Worm (Caenorhabditis elegans) whole organism, young adult: Measurements from ENCODE around the gene F35F10.6.
A peak's percentile ranks its signal among the peaks of the same experiment; 100 is the strongest.

Experiments used
- B0261.1 ChIP-seq: sonication (generic microtip); optimal IDR thresholded peaks from 2 replicates; lab custom pipeline; 2016; ENCODE audit warnings: mild to moderate bottlenecking, missing genetic modification characterization, moderate library complexity, missing compliant biosample characterization
- B0336.3 ChIP-seq: fragments of 200-800 bp; sonication (Bioruptor generic); IDR thresholded peaks from 2 replicates; pipeline ENCODE4 v1.3.6; 2022; ENCODE audit warnings: missing genetic modification characterization, missing compliant biosample characterization
- C17E4.6 ChIP-seq: fragments of 200-800 bp; sonication (Bioruptor generic); IDR thresholded peaks from 2 replicates; pipeline ENCODE4 v1.3.6; 2022; ENCODE audit warnings: missing genetic modification reagents, missing genetic modification characterization, missing compliant biosample characterization
- F23B12.7 ChIP-seq: sonication (generic microtip); optimal IDR thresholded peaks from 2 replicates; lab custom pipeline; 2017; ENCODE audit warnings: missing genetic modification characterization, mild to moderate bottlenecking, missing compliant biosample characterization, antibody characterized with exemption, moderate library complexity; ENCODE audit not compliant: insufficient read depth
- F57A8.1 ChIP-seq: fragments of 200-800 bp; sonication (Bioruptor generic); optimal IDR thresholded peaks from 2 replicates; lab custom pipeline; 2018; ENCODE audit warnings: mild to moderate bottlenecking, missing genetic modification characterization, moderate library complexity, missing compliant biosample characterization
- Y56A3A.18 ChIP-seq: fragments of 200-800 bp; sonication (Bioruptor generic); IDR thresholded peaks from 2 replicates; pipeline ENCODE4 v1.3.6; 2022; ENCODE audit warnings: missing genetic modification reagents, missing genetic modification characterization, missing compliant biosample characterization
- Y79H2A.3 ChIP-seq: fragments of 200-800 bp; sonication (Bioruptor generic); conservative IDR thresholded peaks from 2 replicates; pipeline ENCODE4 v1.3.6; 2022; ENCODE audit warnings: missing genetic modification reagents, missing genetic modification characterization, missing compliant biosample characterization
- ZK185.1 ChIP-seq: sonication (generic microtip); optimal IDR thresholded peaks from 2 replicates; lab custom pipeline; 2016; ENCODE audit warnings: mild to moderate bottlenecking, missing genetic modification characterization, missing compliant biosample characterization; ENCODE audit not compliant: poor library complexity, severe bottlenecking
- aptf-2 ChIP-seq: fragments of 200-800 bp; sonication (Bioruptor generic); conservative IDR thresholded peaks from 2 replicates; pipeline ENCODE4 v1.3.6; 2022; ENCODE audit warnings: missing genetic modification reagents, missing genetic modification characterization, missing compliant biosample characterization
- athp-1 ChIP-seq: sonication (generic microtip); optimal IDR thresholded peaks from 2 replicates; lab custom pipeline; 2017; ENCODE audit warnings: mild to moderate bottlenecking, missing genetic modification characterization, missing compliant biosample characterization
- attf-6 ChIP-seq: fragments of 200-800 bp; sonication (Bioruptor generic); IDR thresholded peaks from 2 replicates; pipeline ENCODE4 v1.3.6; 2022; ENCODE audit warnings: missing genetic modification reagents, missing genetic modification characterization, missing compliant biosample characterization
- bed-1 ChIP-seq: fragments of 200-800 bp; sonication (Bioruptor generic); IDR thresholded peaks from 2 replicates; pipeline ENCODE4 v1.3.6; 2022; ENCODE audit warnings: missing genetic modification reagents, missing genetic modification characterization, missing compliant biosample characterization
- bed-2 ChIP-seq: fragments of 200-800 bp; sonication (Bioruptor generic); IDR thresholded peaks from 2 replicates; pipeline ENCODE4 v1.3.6; 2022; ENCODE audit warnings: missing genetic modification reagents, missing genetic modification characterization, missing compliant biosample characterization
- cebp-2 ChIP-seq: fragments of 200-800 bp; sonication (Bioruptor generic); IDR thresholded peaks from 2 replicates; pipeline ENCODE4 v1.3.6; 2022; ENCODE audit warnings: missing genetic modification characterization, missing compliant biosample characterization
- ceh-58 ChIP-seq: fragments of 200-800 bp; sonication (Bioruptor generic); IDR thresholded peaks from 2 replicates; pipeline ENCODE4 v1.3.6; 2022; ENCODE audit warnings: missing genetic modification characterization, missing compliant biosample characterization
- chd-7 ChIP-seq: sonication (generic microtip); optimal IDR thresholded peaks from 2 replicates; lab custom pipeline; 2016; ENCODE audit warnings: mild to moderate bottlenecking, missing genetic modification characterization, moderate library complexity, missing compliant biosample characterization
- die-1 ChIP-seq: sonication (generic microtip); optimal IDR thresholded peaks from 2 replicates; lab custom pipeline; 2016; ENCODE audit warnings: missing genotype, mild to moderate bottlenecking, missing genetic modification characterization, missing compliant biosample characterization
- egl-18 ChIP-seq: fragments of 200-800 bp; sonication (Bioruptor generic); IDR thresholded peaks from 2 replicates; pipeline ENCODE4 v1.3.6; 2022; ENCODE audit warnings: missing genetic modification reagents, missing genetic modification characterization, missing compliant biosample characterization
- egl-44 ChIP-seq: fragments of 200-800 bp; sonication (Bioruptor generic); IDR thresholded peaks from 2 replicates; pipeline ENCODE4 v1.3.6; 2022; ENCODE audit warnings: missing genetic modification reagents, missing genetic modification characterization, missing compliant biosample characterization
- hsf-1 ChIP-seq: fragments of 200-800 bp; sonication (Bioruptor generic); IDR thresholded peaks from 2 replicates; pipeline ENCODE4 v1.3.6; 2022; ENCODE audit warnings: missing genetic modification reagents, missing genetic modification characterization, missing compliant biosample characterization
- let-526 ChIP-seq: fragments of 200-800 bp; sonication (Bioruptor generic); IDR thresholded peaks from 2 replicates; pipeline ENCODE4 v1.3.6; 2022; ENCODE audit warnings: missing genetic modification reagents, missing genetic modification characterization, missing compliant biosample characterization
- lin-35 ChIP-seq, 3 experiments: fragments of 150-350 bp in 2 of 3; sonication (generic microtip) in 1 of 3; optimal IDR thresholded peaks; 2 replicates each; lab custom pipeline; 2014 to 2018; ENCODE audit warnings: missing biosample characterization in 3 of 3, missing genetic modification characterization in 3 of 3, missing genetic modification reagents in 3 of 3
- lir-1 ChIP-seq: fragments of 200-800 bp; sonication (Bioruptor generic); conservative IDR thresholded peaks from 2 replicates; pipeline ENCODE4 v1.3.6; 2022; ENCODE audit warnings: missing genetic modification reagents, missing genetic modification characterization, missing compliant biosample characterization
- lsl-1 ChIP-seq: fragments of 200-800 bp; sonication (Bioruptor generic); optimal IDR thresholded peaks from 2 replicates; lab custom pipeline; 2018; ENCODE audit warnings: mild to moderate bottlenecking, missing genetic modification characterization, moderate library complexity, missing compliant biosample characterization
- mes-4 ChIP-seq: sonication (generic microtip); optimal IDR thresholded peaks from 2 replicates; lab custom pipeline; 2016; ENCODE audit warnings: missing genotype, missing genetic modification characterization, missing compliant biosample characterization
- nhr-27 ChIP-seq: fragments of 200-800 bp; sonication (Bioruptor generic); optimal IDR thresholded peaks from 2 replicates; lab custom pipeline; 2018; ENCODE audit warnings: mild to moderate bottlenecking, missing genetic modification characterization, moderate library complexity, missing compliant biosample characterization
- nhr-90 ChIP-seq: sonication (generic microtip); optimal IDR thresholded peaks from 2 replicates; lab custom pipeline; 2016; ENCODE audit warnings: missing genotype, mild to moderate bottlenecking, missing genetic modification characterization, missing compliant biosample characterization
- pbrm-1 ChIP-seq: fragments of 200-800 bp; sonication (Bioruptor generic); IDR thresholded peaks from 2 replicates; pipeline ENCODE4 v1.3.6; 2022; ENCODE audit warnings: missing genetic modification reagents, missing genetic modification characterization, missing compliant biosample characterization
- pha-4 ChIP-seq: fragments of 150-350 bp; sonication (generic microtip); optimal IDR thresholded peaks from 2 replicates; lab custom pipeline; 2014; ENCODE audit warnings: missing biosample characterization, missing genetic modification reagents, missing genetic modification characterization
- rcor-1 ChIP-seq: fragments of 200-800 bp; sonication (Bioruptor generic); IDR thresholded peaks from 2 replicates; pipeline ENCODE4 v1.3.6; 2022; ENCODE audit warnings: missing genetic modification reagents, missing genetic modification characterization, missing compliant biosample characterization
- sea-2 ChIP-seq: fragments of 200-800 bp; sonication (Bioruptor generic); IDR thresholded peaks from 2 replicates; pipeline ENCODE4 v1.3.6; 2022; ENCODE audit warnings: missing genetic modification characterization, missing compliant biosample characterization
- tlf-1 ChIP-seq: fragments of 200-800 bp; sonication (Bioruptor generic); optimal IDR thresholded peaks from 2 replicates; lab custom pipeline; 2018; ENCODE audit warnings: mild to moderate bottlenecking, missing genetic modification characterization, missing compliant biosample characterization
- unc-130 ChIP-seq: sonication (generic microtip); optimal IDR thresholded peaks from 2 replicates; lab custom pipeline; 2016; ENCODE audit warnings: missing genetic modification reagents, missing genetic modification characterization, missing compliant biosample characterization
- zfh-2 ChIP-seq: fragments of 200-800 bp; sonication (Bioruptor generic); conservative IDR thresholded peaks from 2 replicates; pipeline ENCODE4 v1.3.6; 2022; ENCODE audit warnings: missing genetic modification reagents, missing genetic modification characterization, missing compliant biosample characterization
- ztf-25 ChIP-seq: fragments of 200-800 bp; sonication (Bioruptor generic); IDR thresholded peaks from 2 replicates; pipeline ENCODE4 v1.3.6; 2022; ENCODE audit warnings: missing genetic modification reagents, missing genetic modification characterization, missing compliant biosample characterization
- ztf-28 ChIP-seq: fragments of 200-800 bp; sonication (Bioruptor generic); IDR thresholded peaks from 2 replicates; pipeline ENCODE4 v1.3.6; 2022; ENCODE audit warnings: missing genetic modification reagents, missing genetic modification characterization, missing compliant biosample characterization
- ztf-6 ChIP-seq: fragments of 200-800 bp; sonication (Bioruptor generic); IDR thresholded peaks from 2 replicates; pipeline ENCODE4 v1.3.6; 2022; ENCODE audit warnings: missing genetic modification reagents, missing genetic modification characterization, missing compliant biosample characterization

The F35F10.6 gene

ce11 chrV:3299437-3299836 lies 10.3 kb upstream of the F35F10.6 start:
- TF ChIP-seq egl-18 (GFP tag; lab: Robert Waterston, UW) (peak; percentile 66; the same call in 1 of the 2 replicates), let-526 (0 out of 2 replicates have a peak, but pooled peaks have one; percentile 22), hsf-1 (no peak), ZK185.1 (tag; lab: Kevin White, UChicago) (no peak), ztf-25 (0 out of 2 replicates have a peak, but pooled peaks have one; percentile 36)

- no peak for TF ChIP-seq zfh-2 (GFP tag; lab: Robert Waterston, UW)
- no peak for TF ChIP-seq egl-44 (GFP tag; lab: Robert Waterston, UW)
- TF ChIP-seq ztf-6 (GFP tag; lab: Robert Waterston, UW): no peak
- no peak for TF ChIP-seq lsl-1 (GFP tag; lab: Kevin White, UChicago)
- no peak for TF ChIP-seq tlf-1
- TF ChIP-seq nhr-90: no peak
- no peak for TF ChIP-seq ceh-58 (GFP tag; lab: Robert Waterston, UW)
- no peak for TF ChIP-seq bed-2 (GFP tag; lab: Robert Waterston, UW)
- no peak for TF ChIP-seq rcor-1 (GFP tag; lab: Robert Waterston, UW)
- TF ChIP-seq die-1: no peak
- TF ChIP-seq attf-6: no peak
- no peak for TF ChIP-seq B0336.3 (GFP tag; lab: Robert Waterston, UW)
- no peak for TF ChIP-seq sea-2 (GFP tag; lab: Robert Waterston, UW)
- TF ChIP-seq mes-4 (tag; lab: Kevin White, UChicago): no peak
- TF ChIP-seq egl-18 (GFP tag; lab: Robert Waterston, UW): no peak
- TF ChIP-seq bed-1 (GFP tag; lab: Robert Waterston, UW): no peak
- TF ChIP-seq chd-7 (tag; lab: Kevin White, UChicago): no peak
These were observed 8.6 kb upstream of the F35F10.6 start, which contains the start of gene srx-122 for ce11 chrV:3297764-3298163. TSS of gene srx-122 (minus strand) at chrV:3297864.

ce11 chrV:3295368-3295767 lies 6.2 kb upstream of the F35F10.6 start:
- no peak for TF ChIP-seq aptf-2 (GFP tag; lab: Robert Waterston, UW)

ce11 chrV:3288134-3288533 lies 1.0 kb downstream of the F35F10.6 start:
- TF ChIP-seq egl-18 (GFP tag; lab: Robert Waterston, UW) (peak; percentile 52; the same call in 1 of the 2 replicates), bed-1 (GFP tag; lab: Robert Waterston, UW) (peak; percentile 76; the same call in 1 of the 2 replicates), chd-7 (tag; lab: Kevin White, UChicago) (no peak)

- no peak for TF ChIP-seq B0336.3 (GFP tag; lab: Robert Waterston, UW)
- no peak for TF ChIP-seq Y56A3A.18 (GFP tag; lab: Robert Waterston, UW)
- TF ChIP-seq F23B12.7 (tag; lab: Kevin White, UChicago): no peak
- TF ChIP-seq cebp-2: no peak
- no peak for TF ChIP-seq ztf-28
These were observed 1.8 kb downstream of the F35F10.6 start, which contains the start of gene F35F10.7 for ce11 chrV:3287330-3287729. TSS of gene F35F10.7 (minus strand) at chrV:3287430.

- TF ChIP-seq F57A8.1 (GFP tag; lab: Kevin White, UChicago) (no peak), bed-1 (GFP tag; lab: Robert Waterston, UW) (no peak), C17E4.6 (GFP tag; lab: Robert Waterston, UW) (no peak), attf-6 (no peak), lin-35 (GFP tag; optimal IDR thresholded peaks at IDR 0.05; lab: Kevin White, UChicago) (no peak), athp-1 (tag; lab: Kevin White, UChicago) (no peak), egl-44 (GFP tag; lab: Robert Waterston, UW) (no peak), nhr-27 (tag; lab: Kevin White, UChicago) (no peak), mes-4 (tag; lab: Kevin White, UChicago) (no peak), lir-1 (GFP tag; lab: Robert Waterston, UW) (no peak), unc-130 (GFP tag; lab: Kevin White, UChicago) (no peak), rcor-1 (GFP tag; lab: Robert Waterston, UW) (no peak), pbrm-1 (GFP tag; lab: Robert Waterston, UW) (no peak), B0261.1 (tag; lab: Kevin White, UChicago) (no peak), pha-4 (tag; lab: Kevin White, UChicago) (no peak), Y79H2A.3 (GFP tag; lab: Robert Waterston, UW) (no peak)
These were observed 4.5 kb downstream of the F35F10.6 start, which contains the start of gene F35F10.5 for ce11 chrV:3284629-3285028. TSS of gene F35F10.5 (plus strand) at chrV:3284929.
